Worm (Caenorhabditis elegans) whole organism, mixed stage, embryonic: Measurements from ENCODE around the gene C25E10.7.

Experiments used
- bed-3 ChIP-seq: fragments of 200-800 bp; sonication (Bioruptor generic); optimal IDR thresholded peaks from 3 replicates; lab custom pipeline; 2018; ENCODE audit warnings: mild to moderate bottlenecking, missing genetic modification characterization, moderate library complexity, missing compliant biosample characterization
- blmp-1 ChIP-seq: fragments of 150-350 bp; optimal IDR thresholded peaks from 2 replicates; lab custom pipeline; 2014; ENCODE audit warnings: missing biosample characterization, missing genetic modification characterization
- ceh-39 ChIP-seq: fragments of 150-350 bp; optimal IDR thresholded peaks from 2 replicates; lab custom pipeline; 2014; ENCODE audit warnings: missing biosample characterization, missing genetic modification characterization
- ceh-43 ChIP-seq: fragments of 200-800 bp; sonication (Bioruptor generic); optimal IDR thresholded peaks from 2 replicates; lab custom pipeline; 2018; ENCODE audit warnings: mild to moderate bottlenecking, missing genetic modification characterization, moderate library complexity, missing compliant biosample characterization
- ceh-83 ChIP-seq: fragments of 200-800 bp; sonication (Bioruptor generic); optimal IDR thresholded peaks from 2 replicates; lab custom pipeline; 2018; ENCODE audit warnings: mild to moderate bottlenecking, missing genetic modification characterization, missing compliant biosample characterization
- ces-1 ChIP-seq: fragments of 150-350 bp; optimal IDR thresholded peaks from 2 replicates; lab custom pipeline; 2014; ENCODE audit warnings: missing biosample characterization, missing genetic modification reagents, missing genetic modification characterization
- cnd-1 ChIP-seq: fragments of 200-800 bp; sonication (Bioruptor generic); optimal IDR thresholded peaks from 2 replicates; lab custom pipeline; 2018; ENCODE audit warnings: mild to moderate bottlenecking, missing genetic modification characterization, missing compliant biosample characterization
- drap-1 ChIP-seq: fragments of 200-800 bp; sonication (Bioruptor generic); optimal IDR thresholded peaks from 3 replicates; lab custom pipeline; 2018; ENCODE audit warnings: mild to moderate bottlenecking, missing genetic modification characterization, missing compliant biosample characterization
- ham-2 ChIP-seq: fragments of 200-800 bp; sonication (Bioruptor generic); optimal IDR thresholded peaks from 2 replicates; lab custom pipeline; 2018; ENCODE audit warnings: mild to moderate bottlenecking, missing genetic modification characterization, missing compliant biosample characterization
- hlh-1 ChIP-seq: fragments of 150-350 bp; optimal IDR thresholded peaks from 2 replicates; lab custom pipeline; 2014; ENCODE audit warnings: missing biosample characterization, missing genetic modification reagents, missing genetic modification characterization
- lin-13 ChIP-seq: fragments of 150-350 bp; optimal IDR thresholded peaks from 2 replicates; lab custom pipeline; 2014; ENCODE audit warnings: missing biosample characterization, missing genetic modification characterization
- lsy-2 ChIP-seq: fragments of 150-350 bp; optimal IDR thresholded peaks from 2 replicates; lab custom pipeline; 2014; ENCODE audit warnings: missing biosample characterization, missing genetic modification characterization
- mab-5 ChIP-seq: fragments of 150-350 bp; optimal IDR thresholded peaks from 2 replicates; lab custom pipeline; 2014; ENCODE audit warnings: missing biosample characterization, missing genetic modification characterization
- mls-2 ChIP-seq: sonication (generic microtip); optimal IDR thresholded peaks from 2 replicates; lab custom pipeline; 2016; ENCODE audit warnings: mild to moderate bottlenecking, missing genetic modification characterization, moderate library complexity, missing compliant biosample characterization
- nhr-12 ChIP-seq: fragments of 150-350 bp; optimal IDR thresholded peaks from 2 replicates; lab custom pipeline; 2014; ENCODE audit warnings: missing biosample characterization, missing genetic modification characterization
- nhr-237 ChIP-seq: fragments of 150-350 bp; optimal IDR thresholded peaks from 2 replicates; lab custom pipeline; 2014; ENCODE audit warnings: missing biosample characterization, missing genetic modification characterization
- nhr-28 ChIP-seq: fragments of 150-350 bp; optimal IDR thresholded peaks from 2 replicates; lab custom pipeline; 2014; ENCODE audit warnings: missing biosample characterization, missing genetic modification characterization
- nhr-76 ChIP-seq: sonication (generic microtip); optimal IDR thresholded peaks from 2 replicates; lab custom pipeline; 2017; ENCODE audit warnings: missing biosample characterization, missing genetic modification characterization
- sem-2 ChIP-seq: fragments of 200-800 bp; sonication (Bioruptor generic); optimal IDR thresholded peaks from 2 replicates; lab custom pipeline; 2018; ENCODE audit warnings: mild to moderate bottlenecking, missing genetic modification characterization, missing compliant biosample characterization
- snpc-4 ChIP-seq: fragments of 150-350 bp; optimal IDR thresholded peaks from 2 replicates; lab custom pipeline; 2014; ENCODE audit warnings: missing biosample characterization, missing genetic modification characterization
- sptf-1 ChIP-seq: sonication (generic microtip); optimal IDR thresholded peaks from 2 replicates; lab custom pipeline; 2017; ENCODE audit warnings: mild to moderate bottlenecking, missing genetic modification characterization, moderate library complexity, missing compliant biosample characterization
- unc-120 ChIP-seq: sonication (generic microtip); optimal IDR thresholded peaks from 2 replicates; lab custom pipeline; 2017; ENCODE audit warnings: missing genetic modification characterization, missing compliant biosample characterization; ENCODE audit not compliant: poor library complexity, severe bottlenecking
- unc-39 ChIP-seq: fragments of 150-350 bp; optimal IDR thresholded peaks from 2 replicates; lab custom pipeline; 2014; ENCODE audit warnings: missing biosample characterization, missing genetic modification characterization
- unc-62 ChIP-seq: fragments of 150-350 bp; optimal IDR thresholded peaks from 2 replicates; lab custom pipeline; 2014; ENCODE audit warnings: missing biosample characterization, missing genetic modification reagents, missing genetic modification characterization
- ztf-11 ChIP-seq: fragments of 150-350 bp; optimal IDR thresholded peaks from 2 replicates; lab custom pipeline; 2014; ENCODE audit warnings: missing biosample characterization, missing genetic modification characterization

The C25E10.7 gene

ce11 chrV:9003291-9003690, 47.7 kb downstream of the C25E10.7 start, which contains the start of gene srx-1:
Gene srx-1 (plus strand): TSS chrV:9003672.
- TF ChIP-seq nhr-237 (tag; lab: Kevin White, UChicago) (no peak), snpc-4 (tag; lab: Kevin White, UChicago) (no peak), sem-2 (GFP tag; lab: Kevin White, UChicago) (no peak), mls-2 (tag; lab: Kevin White, UChicago) (no peak), lsy-2 (tag; lab: Kevin White, UChicago) (no peak), ceh-83 (GFP tag; lab: Kevin White, UChicago) (no peak), hlh-1 (tag; lab: Kevin White, UChicago) (no peak), ces-1 (no peak), ham-2 (GFP tag; lab: Kevin White, UChicago) (no peak), unc-62 (GFP tag; lab: Kevin White, UChicago) (no peak), unc-39 (tag; lab: Kevin White, UChicago) (no peak), lin-13 (no peak), ztf-11 (tag; lab: Kevin White, UChicago) (no peak), cnd-1 (no peak)
- TF ChIP-seq, all 35 proteins: peak for 0

- no peak for TF ChIP-seq ceh-43 (GFP tag; lab: Kevin White, UChicago)
- no peak for TF ChIP-seq sptf-1 (tag; lab: Kevin White, UChicago)
- TF ChIP-seq ceh-39: no peak
- TF ChIP-seq blmp-1 (tag; lab: Kevin White, UChicago): no peak
- TF ChIP-seq nhr-12 (tag; lab: Kevin White, UChicago): no peak
- no peak for TF ChIP-seq bed-3 (GFP tag; lab: Kevin White, UChicago)
- no peak for TF ChIP-seq ces-1
- TF ChIP-seq mab-5 (tag; lab: Kevin White, UChicago): no peak
- TF ChIP-seq cnd-1: no peak
- no peak for TF ChIP-seq nhr-28 (tag; lab: Kevin White, UChicago)
- TF ChIP-seq hlh-1 (tag; lab: Kevin White, UChicago): no peak
- TF ChIP-seq nhr-237 (tag; lab: Kevin White, UChicago): no peak
- TF ChIP-seq ztf-11 (tag; lab: Kevin White, UChicago): no peak
- no peak for TF ChIP-seq drap-1 (GFP tag; lab: Kevin White, UChicago)
- no peak for TF ChIP-seq unc-120 (tag; lab: Kevin White, UChicago)
- no peak for TF ChIP-seq unc-62 (GFP tag; lab: Kevin White, UChicago)
- TF ChIP-seq ham-2 (GFP tag; lab: Kevin White, UChicago): no peak
- no peak for TF ChIP-seq nhr-76 (tag; lab: Kevin White, UChicago)
Measured at ce11 chrV:9001175-9001574, 49.8 kb downstream of the C25E10.7 start, which contains the start of gene F59E11.2. Gene F59E11.2 (plus strand): TSS chrV:9001475.
